Fruit fly (Drosophila melanogaster): ENCODE results near the gene Gr22f.

DNA sequence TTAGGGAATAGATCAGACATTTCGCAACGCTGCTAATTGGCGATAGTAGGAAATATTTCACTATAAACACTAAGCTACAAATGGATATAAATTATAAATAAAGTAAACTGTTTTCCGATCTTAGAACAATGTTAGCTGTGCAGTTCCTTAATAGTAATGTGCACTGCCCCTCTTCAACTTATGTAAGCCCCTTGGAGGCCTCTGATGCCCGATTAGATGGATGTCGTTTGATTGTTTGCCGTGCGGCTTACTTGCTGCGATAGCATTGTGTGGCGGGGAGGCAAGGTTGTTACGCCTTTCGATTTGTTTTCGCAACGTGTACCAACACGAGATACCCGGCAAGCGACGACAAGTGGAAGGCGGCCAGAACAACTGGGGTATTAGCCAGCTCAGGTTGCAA lies 34.0 kb downstream of the Gr22f start:
- TF ChIP-seq CG13775 (GFP tag; optimal IDR thresholded peaks at IDR 0.05) (no peak), CG14710 (tag; optimal IDR thresholded peaks at IDR 0.05) (no peak), ase (GFP tag; IDR thresholded peaks at IDR 0.05) (no peak), usp (GFP tag; optimal IDR thresholded peaks at IDR 0.05) (no peak), fd3F (GFP tag; optimal IDR thresholded peaks at IDR 0.05) (no peak), Nf-YC (tag; optimal IDR thresholded peaks at IDR 0.05) (no peak), CG6765 (GFP tag; optimal IDR thresholded peaks at IDR 0.05) (no peak), Sry-β (GFP tag; optimal IDR thresholded peaks at IDR 0.05) (no peak), cg (GFP tag; optimal IDR thresholded peaks at IDR 0.05) (no peak), peb (GFP tag; IDR thresholded peaks at IDR 0.05) (no peak)
